Fruit fly (Drosophila melanogaster): ENCODE results near the gene U4-U6-60K.

DNA sequence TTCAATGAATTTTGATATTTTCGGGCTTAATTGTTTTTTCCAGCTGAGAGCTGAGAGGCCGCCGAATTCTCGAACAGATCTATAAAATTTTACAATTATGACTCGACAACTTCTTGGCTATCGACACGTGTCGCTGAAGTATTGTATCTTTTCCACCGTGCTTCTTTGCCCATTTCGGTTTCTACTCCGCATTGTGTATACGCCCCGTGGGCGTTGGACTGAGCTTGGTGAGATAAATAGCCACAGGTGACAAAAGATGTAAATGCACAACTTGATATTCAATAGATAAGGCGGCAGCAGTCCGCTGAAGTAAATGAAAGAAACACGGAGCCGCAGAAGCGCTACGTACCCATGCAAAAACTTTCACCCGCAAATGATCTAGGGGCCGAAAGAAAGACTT, 20.5 kb downstream of the U4-U6-60K start:
- TF ChIP-seq CG15710 (tag; optimal IDR thresholded peaks at IDR 0.05) (no peak), CG17806 (tag; optimal IDR thresholded peaks at IDR 0.05) (no peak), EcR (GFP tag; optimal IDR thresholded peaks at IDR 0.05) (no peak), CG8159 (tag; optimal IDR thresholded peaks at IDR 0.05) (no peak), gl (tag; optimal IDR thresholded peaks at IDR 0.05) (no peak)

Data from whole organism, pupa.